Worm (Caenorhabditis elegans) whole organism, L2 larva: Measurements from ENCODE around the gene srd-48.

ENCODE experiments used
- alr-1 ChIP-seq: fragments of 150-350 bp; optimal IDR thresholded peaks from 2 replicates; lab custom pipeline; 2014; ENCODE audit warnings: missing biosample characterization, missing genetic modification characterization
- elt-3 ChIP-seq: sonication (generic microtip); optimal IDR thresholded peaks from 2 replicates; lab custom pipeline; 2017; ENCODE audit warnings: missing biosample characterization, missing genetic modification characterization
- lin-39 ChIP-seq: fragments of 150-350 bp; optimal IDR thresholded peaks from 2 replicates; lab custom pipeline; 2014; ENCODE audit warnings: missing biosample characterization, missing genetic modification reagents, missing genetic modification characterization
- skn-1 ChIP-seq: sonication (generic microtip); optimal IDR thresholded peaks from 2 replicates; lab custom pipeline; 2017; ENCODE audit warnings: missing biosample characterization, missing genetic modification characterization
- snpc-4 ChIP-seq: fragments of 150-350 bp; optimal IDR thresholded peaks from 2 replicates; lab custom pipeline; 2014; ENCODE audit warnings: missing biosample characterization, missing genetic modification characterization

ce11 chrX:12357127-12357526, 21.2 kb downstream of the srd-48 start, which contains the start of gene nspc-13:
- no peak for TF ChIP-seq skn-1 (tag; lab: Kevin White, UChicago)
- no peak for TF ChIP-seq alr-1
- TF ChIP-seq lin-39 (tag; lab: Kevin White, UChicago): no peak
- TF ChIP-seq snpc-4 (tag; lab: Kevin White, UChicago): no peak
- no peak for TF ChIP-seq elt-3
